Worm (Caenorhabditis elegans) whole organism, L4/young adult: ENCODE data around the gene msp-38.

Source experiments
- dao-5 ChIP-seq: sonication (generic microtip); optimal IDR thresholded peaks from 2 replicates; lab custom pipeline; 2016; ENCODE audit warnings: missing genotype, missing genetic modification characterization, moderate library complexity, missing compliant biosample characterization
- him-1 ChIP-seq: sonication (generic microtip); optimal IDR thresholded peaks from 2 replicates; lab custom pipeline; 2016; ENCODE audit warnings: missing genotype, missing genetic modification reagents, missing genetic modification characterization, missing compliant biosample characterization

DNA sequence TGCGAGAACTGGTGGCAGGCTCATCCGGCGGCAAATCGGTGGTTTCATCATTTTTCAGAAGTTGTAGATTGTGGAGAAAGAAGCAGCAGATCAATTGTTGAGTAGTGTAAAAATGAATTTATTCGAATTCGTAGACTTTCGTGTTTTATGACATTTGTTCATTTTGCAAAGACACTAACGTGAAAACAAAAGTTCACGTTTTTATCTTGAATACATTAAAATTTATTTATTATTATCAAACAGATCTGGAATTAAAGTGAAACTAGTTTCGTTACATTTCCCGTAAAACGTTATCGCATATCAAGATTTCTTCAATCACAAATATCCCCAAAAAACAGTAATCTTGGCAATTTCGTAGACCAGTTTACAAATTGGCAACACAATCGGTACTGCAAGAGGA is 3.3 kb upstream of the msp-38 start, which contains the start of gene T14G10.8:
- no peak for TF ChIP-seq him-1
- TF ChIP-seq dao-5 (tag; lab: Kevin White, UChicago), result no peak
